Fruit fly (Drosophila melanogaster) whole organism, prepupa: Measurements from ENCODE around the gene CG7945.

ENCODE experiments used
- Blimp-1 ChIP-seq: fragments of 200-800 bp; sonication (Bioruptor generic); optimal IDR thresholded peaks from 3 replicates; lab custom pipeline; 2017; ENCODE audit warnings: missing biosample characterization, missing genetic modification characterization, mild to moderate bottlenecking, moderate library complexity, missing genetic modification reagents
- CG10631 ChIP-seq: fragments of 200-800 bp; sonication (Bioruptor generic); optimal IDR thresholded peaks from 2 replicates; lab custom pipeline; 2016; ENCODE audit warnings: missing biosample characterization, missing genetic modification characterization
- CG10669 ChIP-seq: fragments of 200-800 bp; sonication (Bioruptor generic); optimal IDR thresholded peaks from 3 replicates; lab custom pipeline; 2018; ENCODE audit warnings: missing biosample characterization, mild to moderate bottlenecking, missing genetic modification characterization, moderate library complexity
- CG11294 ChIP-seq: fragments of 200-800 bp; sonication (Bioruptor generic); IDR thresholded peaks from 2 replicates; pipeline ENCODE4 v1.3.6; 2022; ENCODE audit warnings: missing biosample characterization, missing genetic modification characterization
- CG11762 ChIP-seq: fragments of 200-800 bp; sonication (Bioruptor generic); optimal IDR thresholded peaks from 3 replicates; lab custom pipeline; 2016; ENCODE audit warnings: missing biosample characterization, missing genetic modification characterization; ENCODE audit not compliant: insufficient read depth
- CG11902 ChIP-seq: fragments of 200-800 bp; sonication (Bioruptor generic); optimal IDR thresholded peaks from 3 replicates; lab custom pipeline; 2016; ENCODE audit warnings: missing biosample characterization, missing genetic modification characterization
- CG1621 ChIP-seq: fragments of 200-800 bp; sonication (Bioruptor generic); optimal IDR thresholded peaks from 3 replicates; lab custom pipeline; 2018; ENCODE audit warnings: missing biosample characterization, mild to moderate bottlenecking, missing genetic modification characterization
- CG16779 ChIP-seq: fragments of 200-800 bp; sonication (Bioruptor generic); optimal IDR thresholded peaks from 3 replicates; lab custom pipeline; 2017; ENCODE audit warnings: missing biosample characterization, mild to moderate bottlenecking, missing genetic modification characterization
- CG3032 ChIP-seq: fragments of 200-800 bp; optimal IDR thresholded peaks from 2 replicates; lab custom pipeline; 2019; ENCODE audit warnings: missing biosample characterization, mild to moderate bottlenecking, missing genetic modification characterization, moderate library complexity
- CG31627 ChIP-seq: fragments of 200-800 bp; sonication (Bioruptor generic); optimal IDR thresholded peaks from 3 replicates; lab custom pipeline; 2016; ENCODE audit warnings: missing biosample characterization, missing genetic modification characterization
- CG32006 ChIP-seq: fragments of 200-800 bp; sonication (Bioruptor generic); optimal IDR thresholded peaks from 3 replicates; lab custom pipeline; 2017; ENCODE audit warnings: missing biosample characterization, mild to moderate bottlenecking, missing genetic modification characterization
- CG34406 ChIP-seq: fragments of 200-800 bp; sonication (Bioruptor generic); optimal IDR thresholded peaks from 3 replicates; lab custom pipeline; 2016; ENCODE audit warnings: missing biosample characterization, missing genetic modification characterization
- CG3919 ChIP-seq: fragments of 200-800 bp; sonication (Bioruptor generic); optimal IDR thresholded peaks from 3 replicates; lab custom pipeline; 2016; ENCODE audit warnings: missing biosample characterization, missing genetic modification characterization
- CG6276 ChIP-seq: fragments of 200-800 bp; sonication (Bioruptor generic); optimal IDR thresholded peaks from 2 replicates; lab custom pipeline; 2017; ENCODE audit warnings: missing biosample characterization, mild to moderate bottlenecking, missing genetic modification characterization
- CG6792 ChIP-seq: fragments of 200-800 bp; sonication (Bioruptor generic); optimal IDR thresholded peaks from 3 replicates; lab custom pipeline; 2016; ENCODE audit warnings: missing biosample characterization, missing genetic modification characterization
- CG6808 ChIP-seq: fragments of 200-800 bp; sonication (Bioruptor generic); optimal IDR thresholded peaks from 3 replicates; lab custom pipeline; 2017; ENCODE audit warnings: missing biosample characterization, missing genetic modification characterization, mild to moderate bottlenecking, moderate library complexity, missing genetic modification reagents
- CG6854 ChIP-seq: fragments of 200-800 bp; sonication (Bioruptor generic); optimal IDR thresholded peaks from 2 replicates; lab custom pipeline; 2017; ENCODE audit warnings: missing biosample characterization, mild to moderate bottlenecking, missing genetic modification characterization
- CG7368 ChIP-seq: fragments of 200-800 bp; sonication (Bioruptor generic); optimal IDR thresholded peaks from 3 replicates; lab custom pipeline; 2016; ENCODE audit warnings: missing biosample characterization, missing genetic modification characterization
- CG8119 ChIP-seq: fragments of 200-800 bp; sonication (Bioruptor generic); IDR thresholded peaks from 3 replicates; pipeline ENCODE4 v1.3.6; 2022; ENCODE audit warnings: missing biosample characterization, missing genetic modification characterization
- CG8632 ChIP-seq: fragments of 200-800 bp; sonication (Bioruptor generic); optimal IDR thresholded peaks from 3 replicates; lab custom pipeline; 2016; ENCODE audit warnings: missing biosample characterization, missing genetic modification characterization
- Eip75B ChIP-seq: fragments of 200-800 bp; sonication (Bioruptor generic); optimal IDR thresholded peaks from 3 replicates; lab custom pipeline; 2016; ENCODE audit warnings: missing biosample characterization, missing genetic modification characterization
- Eip78C ChIP-seq: fragments of 200-800 bp; sonication (Bioruptor generic); peaks from one replicate; lab custom pipeline; 2016; ENCODE audit warnings: missing biosample characterization, missing genetic modification characterization
- Ets21C ChIP-seq: fragments of 200-800 bp; sonication (Bioruptor generic); optimal IDR thresholded peaks from 3 replicates; lab custom pipeline; 2016; ENCODE audit warnings: missing biosample characterization, missing genetic modification characterization
- Ets96B ChIP-seq: fragments of 200-800 bp; optimal IDR thresholded peaks from 2 replicates; lab custom pipeline; 2019; ENCODE audit warnings: missing biosample characterization, mild to moderate bottlenecking, missing genetic modification characterization, moderate library complexity
- Gug ChIP-seq: fragments of 200-800 bp; sonication (Bioruptor generic); IDR thresholded peaks from 2 replicates; pipeline ENCODE4 v1.3.6; 2022; ENCODE audit warnings: missing biosample characterization, missing genetic modification characterization
- Hr39 ChIP-seq: fragments of 200-800 bp; sonication (Bioruptor generic); optimal IDR thresholded peaks from 2 replicates; lab custom pipeline; 2016; ENCODE audit warnings: missing biosample characterization, missing genetic modification characterization
- Hr4 ChIP-seq: fragments of 200-800 bp; sonication (Bioruptor generic); optimal IDR thresholded peaks from 3 replicates; lab custom pipeline; 2016; ENCODE audit warnings: missing biosample characterization, missing genetic modification characterization
- Met ChIP-seq: fragments of 200-800 bp; sonication (Bioruptor generic); optimal IDR thresholded peaks from 3 replicates; lab custom pipeline; 2016; ENCODE audit warnings: missing biosample characterization, missing genetic modification characterization
- OdsH ChIP-seq: fragments of 200-800 bp; sonication (Bioruptor generic); optimal IDR thresholded peaks from 3 replicates; lab custom pipeline; 2016; ENCODE audit warnings: missing biosample characterization, missing genetic modification characterization
- Sox102F ChIP-seq: fragments of 200-800 bp; sonication (Bioruptor generic); optimal IDR thresholded peaks from 2 replicates; lab custom pipeline; 2016; ENCODE audit warnings: missing biosample characterization, mild to moderate bottlenecking, missing genetic modification characterization
- Sox14 ChIP-seq: fragments of 200-800 bp; sonication (Bioruptor generic); optimal IDR thresholded peaks from 3 replicates; lab custom pipeline; 2016; ENCODE audit warnings: missing biosample characterization, missing genetic modification characterization
- Sox15 ChIP-seq: fragments of 200-800 bp; sonication (Bioruptor generic); optimal IDR thresholded peaks from 3 replicates; lab custom pipeline; 2016; ENCODE audit warnings: missing biosample characterization, missing genetic modification characterization
- achi ChIP-seq: fragments of 200-800 bp; sonication (Bioruptor generic); optimal IDR thresholded peaks from 3 replicates; lab custom pipeline; 2016; ENCODE audit warnings: missing biosample characterization, missing genetic modification characterization
- cyc ChIP-seq: fragments of 200-800 bp; sonication (Bioruptor generic); optimal IDR thresholded peaks from 3 replicates; lab custom pipeline; 2016; ENCODE audit warnings: missing biosample characterization, missing genetic modification characterization
- eg ChIP-seq: fragments of 200-800 bp; sonication (Bioruptor generic); IDR thresholded peaks from 3 replicates; pipeline ENCODE4 v1.3.6; 2022; ENCODE audit warnings: missing biosample characterization, missing genetic modification characterization
- esn ChIP-seq: fragments of 200-800 bp; sonication (Bioruptor generic); optimal IDR thresholded peaks from 2 replicates; lab custom pipeline; 2016; ENCODE audit warnings: missing biosample characterization, mild to moderate bottlenecking, missing genetic modification characterization, moderate library complexity
- fd85E ChIP-seq: fragments of 200-800 bp; sonication (Bioruptor generic); optimal IDR thresholded peaks from 3 replicates; lab custom pipeline; 2016; ENCODE audit warnings: missing biosample characterization, missing genetic modification characterization
- fkh ChIP-seq: fragments of 200-800 bp; sonication (Bioruptor generic); optimal IDR thresholded peaks from 3 replicates; lab custom pipeline; 2017; ENCODE audit warnings: missing biosample characterization, mild to moderate bottlenecking, missing genetic modification characterization, moderate library complexity
- pdm3 ChIP-seq: fragments of 200-800 bp; sonication (Bioruptor generic); optimal IDR thresholded peaks from 3 replicates; lab custom pipeline; 2016; ENCODE audit warnings: missing biosample characterization, missing genetic modification characterization
- spab ChIP-seq: fragments of 200-800 bp; sonication (Bioruptor generic); optimal IDR thresholded peaks from 2 replicates; lab custom pipeline; 2017; ENCODE audit warnings: missing biosample characterization, mild to moderate bottlenecking, missing genetic modification characterization, missing genetic modification reagents
- ss ChIP-seq, 2 experiments: fragments of 200-800 bp; sonication (Bioruptor generic); optimal IDR thresholded peaks; 2 replicates in 1 of 2; 3 replicates in 1 of 2; lab custom pipeline; 2017 to 2018; ENCODE audit warnings: mild to moderate bottlenecking in 2 of 2, missing biosample characterization in 2 of 2, missing genetic modification characterization in 2 of 2, moderate library complexity in 1 of 2
- svp ChIP-seq: fragments of 200-800 bp; sonication (Bioruptor generic); peaks from one replicate; lab custom pipeline; 2016; ENCODE audit warnings: missing biosample characterization, missing genetic modification characterization
- topi ChIP-seq: fragments of 200-800 bp; sonication (Bioruptor generic); optimal IDR thresholded peaks from 3 replicates; lab custom pipeline; 2016; ENCODE audit warnings: missing biosample characterization, missing genetic modification characterization
- vri ChIP-seq: fragments of 200-800 bp; sonication (Bioruptor generic); optimal IDR thresholded peaks from 3 replicates; lab custom pipeline; 2016; ENCODE audit warnings: missing biosample characterization, mild to moderate bottlenecking, missing genetic modification characterization

Gene CG7945

DNA sequence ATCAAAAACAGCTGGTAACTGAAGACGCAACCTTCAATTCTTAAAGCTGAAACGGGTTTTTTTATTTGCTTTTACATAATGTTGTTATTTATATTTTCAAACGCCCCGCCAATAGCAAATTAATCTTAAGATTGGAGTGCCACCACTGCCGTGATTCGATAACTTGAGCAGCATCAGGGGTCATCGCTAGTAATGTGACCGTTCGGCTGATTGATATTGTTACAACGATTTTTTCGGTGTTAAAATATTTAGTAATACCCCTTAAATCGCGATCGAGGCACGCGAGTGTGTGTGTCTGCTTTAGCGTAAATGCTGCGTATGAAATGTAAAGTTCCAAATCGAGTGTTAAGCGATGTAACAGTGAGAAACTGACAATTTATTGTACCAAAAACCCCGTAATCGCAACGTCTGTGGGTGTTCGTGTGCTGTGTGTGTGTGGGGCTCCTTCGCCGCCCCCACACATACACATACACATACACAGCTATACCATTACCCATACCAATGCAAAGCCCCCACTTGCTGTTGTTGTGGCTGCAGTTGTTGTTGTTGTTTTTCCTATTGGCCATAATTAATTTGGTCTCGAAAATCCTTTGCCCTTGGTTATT lies 42.0 kb upstream of the CG7945 start, which contains the start of gene dop (continued):
- no peak for TF ChIP-seq CG11762 (GFP tag; lab: Kevin White, UChicago)
- no peak for TF ChIP-seq CG34406 (GFP tag; lab: Kevin White, UChicago)
- no peak for TF ChIP-seq Met
- TF ChIP-seq CG7368 (GFP tag; lab: Kevin White, UChicago) = no peak
- no peak for TF ChIP-seq spab (GFP tag; lab: Kevin White, UChicago)
- TF ChIP-seq CG6276 (GFP tag; lab: Kevin White, UChicago) = no peak
- no peak for TF ChIP-seq Sox15 (GFP tag; lab: Kevin White, UChicago)
- TF ChIP-seq topi = peak; percentile 11

dm6 chr3L:15563851-15564106 lies 39.8 kb upstream of the CG7945 start:
- TF ChIP-seq CG31627 (GFP tag; lab: Kevin White, UChicago) (no peak), Ets96B (tag; lab: Kevin White, UChicago) (no peak), Hr4 (GFP tag; lab: Kevin White, UChicago) (no peak), CG7368 (GFP tag; lab: Kevin White, UChicago) (no peak), Eip75B (GFP tag; lab: Kevin White, UChicago) (no peak), Gug (GFP tag; lab: Robert Waterston, UW) (no peak), svp (GFP tag; lab: Kevin White, UChicago) (no peak), achi (GFP tag; lab: Kevin White, UChicago) (no peak), cyc (GFP tag; lab: Kevin White, UChicago) (no peak), Ets21C (GFP tag; lab: Kevin White, UChicago) (no peak), Sox102F (no peak), Sox15 (GFP tag; lab: Kevin White, UChicago) (no peak), CG6854 (GFP tag; lab: Kevin White, UChicago) (no peak), CG1621 (tag; lab: Kevin White, UChicago) (no peak), Blimp-1 (GFP tag; lab: Kevin White, UChicago) (no peak), CG11902 (no peak), CG16779 (tag; lab: Kevin White, UChicago) (no peak), CG6808 (no peak)

dm6 chr3L:15563058-15563850 lies 39.3 kb upstream of the CG7945 start, which contains the start of the genes CG7739 and SCCRO:
CG7739 (minus strand) TSS chr3L:15563065.
SCCRO (plus strand) TSS chr3L:15563427.
- 0 out of 2 replicates have a peak, but pooled peaks have one; percentile 37 for TF ChIP-seq CG11294 (GFP tag; lab: Robert Waterston, UW)
- no peak for TF ChIP-seq Met
- TF ChIP-seq esn = peak; percentile 53
- peak; percentile 21 for TF ChIP-seq CG10669
- peak; percentile 36 for TF ChIP-seq Sox102F
- TF ChIP-seq achi (GFP tag; lab: Kevin White, UChicago) = no peak
- TF ChIP-seq Hr39 (GFP tag; lab: Kevin White, UChicago) = peak; percentile 11
- TF ChIP-seq CG3032 (tag; lab: Kevin White, UChicago) = peak; percentile 59
- TF ChIP-seq Sox15 (GFP tag; lab: Kevin White, UChicago) = no peak
- peak; percentile 42 for TF ChIP-seq fkh (GFP tag; lab: Kevin White, UChicago)
- TF ChIP-seq CG32006 (GFP tag; lab: Kevin White, UChicago) = no peak
- TF ChIP-seq Eip75B (GFP tag; lab: Kevin White, UChicago) = peak; percentile 2
- TF ChIP-seq CG3919 = peak; percentile 50
- TF ChIP-seq CG6276 (GFP tag; lab: Kevin White, UChicago) = no peak
- no peak for TF ChIP-seq CG6792
- TF ChIP-seq CG10631 = peak; percentile 43
- TF ChIP-seq svp (GFP tag; lab: Kevin White, UChicago) = peak; percentile 71
- TF ChIP-seq OdsH (GFP tag; lab: Kevin White, UChicago) = no peak
- peak; percentile 65 for TF ChIP-seq Eip78C (GFP tag; lab: Kevin White, UChicago)
- no peak for TF ChIP-seq fd85E (GFP tag; lab: Kevin White, UChicago)
- TF ChIP-seq spab (GFP tag; lab: Kevin White, UChicago) = no peak
- peak; percentile 23 for TF ChIP-seq cyc (GFP tag; lab: Kevin White, UChicago)
- TF ChIP-seq CG8119 (GFP tag; lab: Robert Waterston, UW) = peak; percentile 57; the same call in 2 of the 3 replicates
- no peak for TF ChIP-seq CG11762 (GFP tag; lab: Kevin White, UChicago)
- peak; percentile 30 for TF ChIP-seq Hr4 (GFP tag; lab: Kevin White, UChicago)
- TF ChIP-seq Sox14 (GFP tag; lab: Kevin White, UChicago) = peak; percentile 25
- no peak for TF ChIP-seq ss (GFP tag; optimal IDR thresholded peaks at IDR 0.05; lab: Kevin White, UChicago)
- TF ChIP-seq vri (GFP tag; lab: Kevin White, UChicago) = peak; percentile 44
- no peak for TF ChIP-seq pdm3 (GFP tag; lab: Kevin White, UChicago)
- TF ChIP-seq CG8632 (GFP tag; lab: Kevin White, UChicago) = peak; percentile 31
- no peak for TF ChIP-seq Ets21C (GFP tag; lab: Kevin White, UChicago)
- no peak for TF ChIP-seq CG6808
- peak; percentile 86 for TF ChIP-seq eg (GFP tag; lab: Robert Waterston, UW)
- TF ChIP-seq topi = peak; percentile 15
